Fruit fly (Drosophila melanogaster) whole organism, prepupa: Measurements from ENCODE around the gene CG33927.

ENCODE experiments used
- Blimp-1 ChIP-seq: fragments of 200-800 bp; sonication (Bioruptor generic); optimal IDR thresholded peaks from 3 replicates; lab custom pipeline; 2017; ENCODE audit warnings: missing biosample characterization, missing genetic modification characterization, mild to moderate bottlenecking, moderate library complexity, missing genetic modification reagents
- CG10631 ChIP-seq: fragments of 200-800 bp; sonication (Bioruptor generic); optimal IDR thresholded peaks from 2 replicates; lab custom pipeline; 2016; ENCODE audit warnings: missing biosample characterization, missing genetic modification characterization
- CG10669 ChIP-seq: fragments of 200-800 bp; sonication (Bioruptor generic); optimal IDR thresholded peaks from 3 replicates; lab custom pipeline; 2018; ENCODE audit warnings: missing biosample characterization, mild to moderate bottlenecking, missing genetic modification characterization, moderate library complexity
- CG11294 ChIP-seq: fragments of 200-800 bp; sonication (Bioruptor generic); IDR thresholded peaks from 2 replicates; pipeline ENCODE4 v1.3.6; 2022; ENCODE audit warnings: missing biosample characterization, missing genetic modification characterization
- CG11902 ChIP-seq: fragments of 200-800 bp; sonication (Bioruptor generic); optimal IDR thresholded peaks from 3 replicates; lab custom pipeline; 2016; ENCODE audit warnings: missing biosample characterization, missing genetic modification characterization
- CG15336 ChIP-seq: fragments of 200-800 bp; sonication (Bioruptor generic); IDR thresholded peaks from 2 replicates; pipeline ENCODE4 v1.3.6; 2022; ENCODE audit warnings: missing biosample characterization, missing genetic modification characterization
- CG1621 ChIP-seq: fragments of 200-800 bp; sonication (Bioruptor generic); optimal IDR thresholded peaks from 3 replicates; lab custom pipeline; 2018; ENCODE audit warnings: missing biosample characterization, mild to moderate bottlenecking, missing genetic modification characterization
- CG16779 ChIP-seq: fragments of 200-800 bp; sonication (Bioruptor generic); optimal IDR thresholded peaks from 3 replicates; lab custom pipeline; 2017; ENCODE audit warnings: missing biosample characterization, mild to moderate bottlenecking, missing genetic modification characterization
- CG31627 ChIP-seq: fragments of 200-800 bp; sonication (Bioruptor generic); optimal IDR thresholded peaks from 3 replicates; lab custom pipeline; 2016; ENCODE audit warnings: missing biosample characterization, missing genetic modification characterization
- CG32006 ChIP-seq: fragments of 200-800 bp; sonication (Bioruptor generic); optimal IDR thresholded peaks from 3 replicates; lab custom pipeline; 2017; ENCODE audit warnings: missing biosample characterization, mild to moderate bottlenecking, missing genetic modification characterization
- CG34406 ChIP-seq: fragments of 200-800 bp; sonication (Bioruptor generic); optimal IDR thresholded peaks from 3 replicates; lab custom pipeline; 2016; ENCODE audit warnings: missing biosample characterization, missing genetic modification characterization
- CG6854 ChIP-seq: fragments of 200-800 bp; sonication (Bioruptor generic); optimal IDR thresholded peaks from 2 replicates; lab custom pipeline; 2017; ENCODE audit warnings: missing biosample characterization, mild to moderate bottlenecking, missing genetic modification characterization
- CG7368 ChIP-seq: fragments of 200-800 bp; sonication (Bioruptor generic); optimal IDR thresholded peaks from 3 replicates; lab custom pipeline; 2016; ENCODE audit warnings: missing biosample characterization, missing genetic modification characterization
- CG8632 ChIP-seq: fragments of 200-800 bp; sonication (Bioruptor generic); optimal IDR thresholded peaks from 3 replicates; lab custom pipeline; 2016; ENCODE audit warnings: missing biosample characterization, missing genetic modification characterization
- CG9139 ChIP-seq: fragments of 200-800 bp; sonication (Bioruptor generic); optimal IDR thresholded peaks from 3 replicates; lab custom pipeline; 2017; ENCODE audit warnings: missing biosample characterization, mild to moderate bottlenecking, missing genetic modification characterization
- Eip75B ChIP-seq: fragments of 200-800 bp; sonication (Bioruptor generic); optimal IDR thresholded peaks from 3 replicates; lab custom pipeline; 2016; ENCODE audit warnings: missing biosample characterization, missing genetic modification characterization
- Eip78C ChIP-seq: fragments of 200-800 bp; sonication (Bioruptor generic); peaks from one replicate; lab custom pipeline; 2016; ENCODE audit warnings: missing biosample characterization, missing genetic modification characterization
- Ets21C ChIP-seq: fragments of 200-800 bp; sonication (Bioruptor generic); optimal IDR thresholded peaks from 3 replicates; lab custom pipeline; 2016; ENCODE audit warnings: missing biosample characterization, missing genetic modification characterization
- Ets96B ChIP-seq: fragments of 200-800 bp; optimal IDR thresholded peaks from 2 replicates; lab custom pipeline; 2019; ENCODE audit warnings: missing biosample characterization, mild to moderate bottlenecking, missing genetic modification characterization, moderate library complexity
- Gug ChIP-seq: fragments of 200-800 bp; sonication (Bioruptor generic); IDR thresholded peaks from 2 replicates; pipeline ENCODE4 v1.3.6; 2022; ENCODE audit warnings: missing biosample characterization, missing genetic modification characterization
- Hr38 ChIP-seq: sonication (Bioruptor generic); optimal IDR thresholded peaks from 2 replicates; lab custom pipeline; 2016; ENCODE audit warnings: missing biosample characterization, missing genetic modification characterization
- OdsH ChIP-seq: fragments of 200-800 bp; sonication (Bioruptor generic); optimal IDR thresholded peaks from 3 replicates; lab custom pipeline; 2016; ENCODE audit warnings: missing biosample characterization, missing genetic modification characterization
- Smox ChIP-seq: fragments of 200-800 bp; sonication (Bioruptor generic); optimal IDR thresholded peaks from 3 replicates; lab custom pipeline; 2016; ENCODE audit warnings: missing biosample characterization, missing genetic modification characterization
- Sox102F ChIP-seq: fragments of 200-800 bp; sonication (Bioruptor generic); optimal IDR thresholded peaks from 2 replicates; lab custom pipeline; 2016; ENCODE audit warnings: missing biosample characterization, mild to moderate bottlenecking, missing genetic modification characterization
- Sox14 ChIP-seq: fragments of 200-800 bp; sonication (Bioruptor generic); optimal IDR thresholded peaks from 3 replicates; lab custom pipeline; 2016; ENCODE audit warnings: missing biosample characterization, missing genetic modification characterization
- achi ChIP-seq: fragments of 200-800 bp; sonication (Bioruptor generic); optimal IDR thresholded peaks from 3 replicates; lab custom pipeline; 2016; ENCODE audit warnings: missing biosample characterization, missing genetic modification characterization
- cyc ChIP-seq: fragments of 200-800 bp; sonication (Bioruptor generic); optimal IDR thresholded peaks from 3 replicates; lab custom pipeline; 2016; ENCODE audit warnings: missing biosample characterization, missing genetic modification characterization
- dac ChIP-seq: fragments of 200-800 bp; sonication (Bioruptor generic); optimal IDR thresholded peaks from 2 replicates; lab custom pipeline; 2017; ENCODE audit warnings: missing biosample characterization, mild to moderate bottlenecking, missing genetic modification characterization
- dsx ChIP-seq: fragments of 200-800 bp; optimal IDR thresholded peaks from 3 replicates; lab custom pipeline; 2019; ENCODE audit warnings: missing biosample characterization, mild to moderate bottlenecking, missing genetic modification characterization, moderate library complexity; ENCODE audit not compliant: poor library complexity, severe bottlenecking
- eg ChIP-seq: fragments of 200-800 bp; sonication (Bioruptor generic); IDR thresholded peaks from 3 replicates; pipeline ENCODE4 v1.3.6; 2022; ENCODE audit warnings: missing biosample characterization, missing genetic modification characterization
- fd59A ChIP-seq: fragments of 200-800 bp; sonication (Bioruptor generic); optimal IDR thresholded peaks from 2 replicates; lab custom pipeline; 2017; ENCODE audit warnings: missing biosample characterization, mild to moderate bottlenecking, missing genetic modification characterization, missing genetic modification reagents
- lz ChIP-seq: fragments of 200-800 bp; sonication (Bioruptor generic); optimal IDR thresholded peaks from 3 replicates; lab custom pipeline; 2016; ENCODE audit warnings: missing biosample characterization, missing genetic modification characterization
- net ChIP-seq: fragments of 200-800 bp; sonication (Bioruptor generic); optimal IDR thresholded peaks from 3 replicates; lab custom pipeline; 2016; ENCODE audit warnings: missing biosample characterization, missing genetic modification characterization
- pdm3 ChIP-seq: fragments of 200-800 bp; sonication (Bioruptor generic); optimal IDR thresholded peaks from 3 replicates; lab custom pipeline; 2016; ENCODE audit warnings: missing biosample characterization, missing genetic modification characterization
- salr ChIP-seq, 2 experiments: fragments of 200-800 bp; sonication (Bioruptor generic); optimal IDR thresholded peaks; 3 replicates each; lab custom pipeline; 2016 to 2018; ENCODE audit warnings: missing biosample characterization in 2 of 2, missing genetic modification characterization in 2 of 2, mild to moderate bottlenecking in 1 of 2
- spab ChIP-seq: fragments of 200-800 bp; sonication (Bioruptor generic); optimal IDR thresholded peaks from 2 replicates; lab custom pipeline; 2017; ENCODE audit warnings: missing biosample characterization, mild to moderate bottlenecking, missing genetic modification characterization, missing genetic modification reagents
- vri ChIP-seq: fragments of 200-800 bp; sonication (Bioruptor generic); optimal IDR thresholded peaks from 3 replicates; lab custom pipeline; 2016; ENCODE audit warnings: missing biosample characterization, mild to moderate bottlenecking, missing genetic modification characterization

Gene CG33927

DNA sequence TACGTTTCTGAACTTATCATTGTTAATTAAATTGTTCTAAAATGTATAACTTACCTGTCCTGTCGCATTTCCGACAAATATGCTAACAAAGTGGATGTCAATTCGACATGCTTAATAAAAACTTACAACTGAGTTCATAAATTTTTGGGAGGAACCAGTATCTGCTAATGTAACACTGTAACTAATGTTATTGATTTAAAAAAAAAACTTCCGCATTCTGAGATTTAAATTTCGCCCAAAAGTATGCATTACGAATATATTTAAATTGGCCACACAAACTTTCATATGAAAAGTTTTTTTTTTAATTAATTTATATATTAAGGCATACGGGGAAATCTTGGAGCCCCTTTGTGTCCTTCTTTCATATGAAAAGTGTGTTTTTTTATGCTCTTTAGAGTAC lies 21.7 kb upstream of the CG33927 start:
- no peak for TF ChIP-seq CG11902 (GFP tag; lab: Kevin White, UChicago)
- TF ChIP-seq dac: no peak
- TF ChIP-seq Eip78C (GFP tag; lab: Kevin White, UChicago): peak; percentile 10
- TF ChIP-seq Hr38 (GFP tag; lab: Kevin White, UChicago): no peak

DNA sequence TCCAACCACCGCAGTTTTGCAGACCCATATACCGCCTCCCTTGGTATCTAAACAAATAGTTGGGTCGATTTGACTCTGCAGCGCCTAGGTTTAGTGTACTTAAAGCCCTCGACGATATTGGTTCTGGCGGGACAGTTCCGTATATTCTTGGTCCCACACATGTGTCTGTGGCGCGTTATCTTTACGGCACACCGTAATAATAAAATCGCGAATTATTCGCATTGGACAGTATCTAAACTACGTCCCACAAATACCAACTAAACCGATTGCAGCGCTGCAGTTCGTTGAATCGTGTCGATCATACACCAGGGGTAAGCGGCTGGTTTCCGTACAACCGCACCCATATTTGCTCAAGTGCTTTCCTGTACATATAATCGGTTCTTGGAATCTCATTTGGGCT lies 15.6 kb upstream of the CG33927 start:
- no peak for TF ChIP-seq Gug (GFP tag; lab: Robert Waterston, UW)
- TF ChIP-seq Sox14 (GFP tag; lab: Kevin White, UChicago): no peak
- TF ChIP-seq Ets21C: no peak
- TF ChIP-seq eg (GFP tag; lab: Robert Waterston, UW): no peak
- TF ChIP-seq vri (GFP tag; lab: Kevin White, UChicago): no peak
- no peak for TF ChIP-seq Ets96B (tag; lab: Kevin White, UChicago)
- TF ChIP-seq Sox102F (GFP tag; lab: Kevin White, UChicago): no peak
- TF ChIP-seq dsx (GFP tag; lab: Kevin White, UChicago): no peak
- TF ChIP-seq Smox (GFP tag; lab: Kevin White, UChicago): no peak
- TF ChIP-seq Blimp-1 (GFP tag; lab: Kevin White, UChicago): no peak
- no peak for TF ChIP-seq CG1621 (tag; lab: Kevin White, UChicago)
- no peak for TF ChIP-seq fd59A (GFP tag; lab: Kevin White, UChicago)
- no peak for TF ChIP-seq salr (GFP tag; optimal IDR thresholded peaks at IDR 0.05; lab: Kevin White, UChicago)

DNA sequence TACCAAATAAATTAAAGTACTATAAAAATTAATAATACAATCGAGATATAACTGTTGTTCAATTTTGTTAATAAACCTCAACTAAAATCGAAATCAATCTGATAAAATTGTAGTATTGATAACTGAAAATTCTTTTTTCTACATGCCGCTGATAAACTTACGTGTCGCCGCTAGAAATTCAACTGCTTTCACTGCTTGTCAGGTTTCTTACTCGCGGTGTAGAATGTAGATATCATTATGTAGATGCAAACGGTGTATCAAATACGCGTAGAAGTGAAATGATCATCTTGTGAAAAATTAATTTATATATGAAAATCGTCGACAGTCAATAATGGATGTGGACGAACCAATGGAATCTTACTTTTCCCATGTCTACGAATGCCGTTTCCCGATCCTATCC lies 14.8 kb upstream of the CG33927 start:
- no peak for TF ChIP-seq Eip75B (GFP tag; lab: Kevin White, UChicago)
- TF ChIP-seq Ets21C: no peak
- TF ChIP-seq salr (GFP tag; optimal IDR thresholded peaks at IDR 0.05; lab: Kevin White, UChicago): no peak
- no peak for TF ChIP-seq CG6854 (GFP tag; lab: Kevin White, UChicago)
- TF ChIP-seq Gug (GFP tag; lab: Robert Waterston, UW): no peak
- TF ChIP-seq CG7368 (GFP tag; lab: Kevin White, UChicago): no peak
- no peak for TF ChIP-seq CG31627 (GFP tag; lab: Kevin White, UChicago)
- TF ChIP-seq CG34406: no peak
- no peak for TF ChIP-seq achi (GFP tag; lab: Kevin White, UChicago)
- no peak for TF ChIP-seq pdm3
- no peak for TF ChIP-seq dac

DNA sequence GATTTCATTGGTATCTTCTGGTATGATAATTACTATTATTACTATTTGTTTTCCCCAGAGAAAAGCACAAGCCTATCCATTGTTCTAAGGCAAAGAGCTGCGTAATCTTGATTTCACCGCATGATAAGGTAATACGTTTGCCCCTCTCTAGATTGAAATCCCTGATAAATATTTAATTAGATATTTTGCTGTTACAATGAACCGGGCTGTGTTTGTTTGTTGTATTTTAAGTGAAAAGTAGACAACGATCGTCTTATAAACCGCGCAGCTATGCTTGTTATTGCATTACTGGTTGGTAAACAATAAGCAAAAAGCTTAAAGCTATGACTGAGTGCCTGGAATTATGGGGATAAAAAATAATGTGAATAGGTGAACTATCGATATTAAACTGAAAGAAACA lies 4.4 kb upstream of the CG33927 start:
- TF ChIP-seq Ets96B (tag; lab: Kevin White, UChicago) (no peak), lz (GFP tag; lab: Kevin White, UChicago) (no peak), achi (GFP tag; lab: Kevin White, UChicago) (no peak), CG9139 (GFP tag; lab: Kevin White, UChicago) (no peak), CG8632 (GFP tag; lab: Kevin White, UChicago) (no peak), Hr38 (GFP tag; lab: Kevin White, UChicago) (no peak), fd59A (GFP tag; lab: Kevin White, UChicago) (no peak), OdsH (GFP tag; lab: Kevin White, UChicago) (no peak), cyc (no peak), CG16779 (no peak), spab (GFP tag; lab: Kevin White, UChicago) (no peak), net (GFP tag; lab: Kevin White, UChicago) (no peak), CG10669 (GFP tag; lab: Kevin White, UChicago) (no peak), CG15336 (no peak), Eip75B (GFP tag; lab: Kevin White, UChicago) (no peak), CG10631 (GFP tag; lab: Kevin White, UChicago) (no peak), CG32006 (GFP tag; lab: Kevin White, UChicago) (no peak), CG11294 (GFP tag; lab: Robert Waterston, UW) (no peak)
